Worm (Caenorhabditis elegans) whole organism, L1 larva: Measurements from ENCODE around the gene bath-46.

ENCODE experiments used
- nhr-237 ChIP-seq: fragments of 150-350 bp; optimal IDR thresholded peaks from 2 replicates; lab custom pipeline; 2014; ENCODE audit warnings: missing biosample characterization, missing genetic modification characterization
- skn-1 ChIP-seq: fragments of 150-350 bp; optimal IDR thresholded peaks from 2 replicates; lab custom pipeline; 2014; ENCODE audit warnings: missing biosample characterization, missing genetic modification characterization
- sptf-1 ChIP-seq: fragments of 150-350 bp; optimal IDR thresholded peaks from 2 replicates; lab custom pipeline; 2014; ENCODE audit warnings: missing biosample characterization, missing genetic modification characterization
- unc-86 ChIP-seq: sonication (generic microtip); optimal IDR thresholded peaks from 2 replicates; lab custom pipeline; 2016; ENCODE audit warnings: missing genetic modification characterization, missing compliant biosample characterization

DNA sequence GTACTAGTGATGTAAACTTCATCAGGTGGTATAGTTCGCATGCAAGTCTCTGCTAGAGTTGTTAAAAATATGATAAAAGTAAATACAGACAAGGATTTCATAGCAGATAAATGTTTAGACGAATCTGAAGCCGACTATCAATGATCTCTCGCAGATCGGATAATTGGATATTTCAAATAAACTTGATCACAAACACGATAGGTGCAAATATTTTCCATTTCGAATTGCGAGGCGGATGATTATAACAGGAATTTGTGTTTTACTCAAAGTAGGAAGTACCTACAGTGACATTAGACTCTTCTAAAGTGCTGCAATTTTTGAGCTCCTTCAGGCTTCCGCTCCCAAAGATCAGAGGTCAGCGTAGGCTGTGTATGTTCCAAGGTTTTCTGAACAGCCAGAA is 7.9 kb upstream of the bath-46 start, which contains the start of gene T07H3.7:
- TF ChIP-seq sptf-1 (tag; lab: Kevin White, UChicago) (no peak), unc-86 (no peak), skn-1 (no peak), nhr-237 (tag; lab: Kevin White, UChicago) (no peak)
